Fruit fly (Drosophila melanogaster) whole organism, adult: Measurements from ENCODE around the gene Tbc1d22.

ENCODE experiments used
- CG1620 ChIP-seq: fragments of 200-800 bp; sonication (Bioruptor generic); optimal IDR thresholded peaks from 2 replicates; lab custom pipeline; 2016; ENCODE audit warnings: missing biosample characterization, missing genetic modification characterization
- CG33017 ChIP-seq: fragments of 200-800 bp; sonication (Bioruptor generic); optimal IDR thresholded peaks from 2 replicates; lab custom pipeline; 2018; ENCODE audit warnings: missing biosample characterization, mild to moderate bottlenecking, missing genetic modification characterization, moderate library complexity
- CG5204 ChIP-seq: fragments of 200-800 bp; sonication (Bioruptor generic); optimal IDR thresholded peaks from 2 replicates; lab custom pipeline; 2016; ENCODE audit warnings: missing biosample characterization, missing genetic modification characterization
- CG7045 ChIP-seq: fragments of 200-800 bp; sonication (Bioruptor generic); optimal IDR thresholded peaks from 2 replicates; lab custom pipeline; 2017; ENCODE audit warnings: missing biosample characterization, mild to moderate bottlenecking, missing genetic modification characterization
- Clk ChIP-seq: fragments of 200-800 bp; sonication (Bioruptor generic); optimal IDR thresholded peaks from 2 replicates; lab custom pipeline; 2017; ENCODE audit warnings: missing biosample characterization, missing genetic modification characterization
- Mnt ChIP-seq: fragments of 200-800 bp; sonication (Bioruptor generic); optimal IDR thresholded peaks from 2 replicates; lab custom pipeline; 2016; ENCODE audit warnings: missing biosample characterization, mild to moderate bottlenecking, missing genetic modification characterization
- cnc ChIP-seq, 2 experiments: fragments of >200 bp; optimal IDR thresholded peaks; 2 replicates each; lab custom pipeline; 2017
- kay ChIP-seq: fragments of 200-800 bp; sonication (Bioruptor generic); peaks from one replicate; lab custom pipeline; 2016; ENCODE audit warnings: missing biosample characterization, missing genetic modification characterization, borderline replicate concordance
- ovo ChIP-seq: fragments of 200-800 bp; sonication (Bioruptor generic); optimal IDR thresholded peaks from 2 replicates; lab custom pipeline; 2016; ENCODE audit warnings: missing biosample characterization, missing genetic modification characterization
- tj ChIP-seq: fragments of 200-800 bp; sonication (Bioruptor generic); optimal IDR thresholded peaks from 3 replicates; lab custom pipeline; 2017; ENCODE audit warnings: missing biosample characterization, mild to moderate bottlenecking, missing genetic modification characterization, moderate library complexity

DNA sequence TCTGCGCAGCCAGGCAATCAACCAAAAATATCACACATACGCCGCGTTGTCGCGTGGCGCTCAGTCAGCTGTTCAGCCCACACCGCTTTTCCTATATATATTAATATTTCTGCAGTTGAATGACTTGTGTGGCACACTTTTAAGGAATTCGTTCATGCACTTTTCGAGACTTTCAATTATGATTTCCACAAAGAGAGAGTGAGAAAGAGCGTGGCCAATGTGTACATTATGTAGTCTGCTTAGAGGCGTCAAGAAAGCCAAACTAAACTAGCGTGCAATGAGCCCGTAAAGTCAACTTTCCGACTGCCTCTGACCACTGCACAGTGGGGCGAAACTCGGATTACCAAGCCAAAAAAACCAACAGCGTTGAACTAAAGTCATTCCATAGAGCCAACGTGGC, 52.1 kb downstream of the Tbc1d22 start:
- TF ChIP-seq CG1620 (GFP tag; lab: Kevin White, UChicago) (no peak), kay (GFP tag; lab: Kevin White, UChicago) (no peak), cnc (optimal IDR thresholded peaks at IDR 0.05; lab: Kevin White, UChicago) (no peak), Clk (GFP tag; lab: Kevin White, UChicago) (no peak), tj (GFP tag; lab: Kevin White, UChicago) (no peak), CG5204 (GFP tag; lab: Kevin White, UChicago) (no peak), Mnt (GFP tag; lab: Kevin White, UChicago) (no peak), ovo (GFP tag; lab: Kevin White, UChicago) (no peak), CG33017 (tag; lab: Kevin White, UChicago) (no peak), CG7045 (GFP tag; lab: Kevin White, UChicago) (no peak)
